Fruit fly (Drosophila melanogaster) whole organism, wandering third instar larva: ENCODE data around the gene CG4995.
A peak's percentile ranks its signal among the peaks of the same experiment; 100 is the strongest.

Source experiments
- Abd-B ChIP-seq: fragments of >200 bp; optimal IDR thresholded peaks from 2 replicates; lab custom pipeline; 2017; ENCODE audit warnings: missing biosample characterization, missing genetic modification characterization
- CG32264 ChIP-seq: fragments of 200-800 bp; sonication (Bioruptor generic); optimal IDR thresholded peaks from 2 replicates; lab custom pipeline; 2016; ENCODE audit warnings: missing biosample characterization, missing genetic modification characterization
- CG9705 ChIP-seq: fragments of 200-800 bp; sonication (Bioruptor generic); optimal IDR thresholded peaks from 2 replicates; lab custom pipeline; 2018; ENCODE audit warnings: missing biosample characterization, mild to moderate bottlenecking, missing genetic modification characterization
- Dif ChIP-seq: fragments of 200-275, 200-300 bp; sonication (Bioruptor generic); optimal IDR thresholded peaks from 2 replicates; lab custom pipeline; 2018; ENCODE audit warnings: missing biosample characterization, missing genetic modification characterization; ENCODE audit not compliant: partially characterized antibody
- GATAd ChIP-seq: sonication (Bioruptor generic); optimal IDR thresholded peaks from 2 replicates; lab custom pipeline; 2016; ENCODE audit warnings: missing biosample characterization, missing genetic modification characterization
- HLH106 ChIP-seq: fragments of 200-800 bp; optimal IDR thresholded peaks from 3 replicates; lab custom pipeline; 2019; ENCODE audit warnings: missing biosample characterization, mild to moderate bottlenecking, missing genetic modification characterization, moderate library complexity
- Hnf4 ChIP-seq: fragments of 200-800 bp; sonication (Bioruptor generic); optimal IDR thresholded peaks from 2 replicates; lab custom pipeline; 2016; ENCODE audit warnings: missing biosample characterization, mild to moderate bottlenecking, missing genetic modification characterization
- Hr78 ChIP-seq: fragments of >200 bp; optimal IDR thresholded peaks from 2 replicates; lab custom pipeline; 2017; ENCODE audit warnings: missing biosample characterization, missing genetic modification characterization
- Jra ChIP-seq: sonication (Bioruptor generic); optimal IDR thresholded peaks from 2 replicates; lab custom pipeline; 2016; ENCODE audit warnings: missing biosample characterization, missing genetic modification characterization
- Mio ChIP-seq: sonication (Bioruptor generic); optimal IDR thresholded peaks from 2 replicates; lab custom pipeline; 2016; ENCODE audit warnings: missing biosample characterization, missing genetic modification characterization
- Myc ChIP-seq: fragments of >200 bp; optimal IDR thresholded peaks from 2 replicates; lab custom pipeline; 2017
- N ChIP-seq: fragments of >200 bp; optimal IDR thresholded peaks from 2 replicates; lab custom pipeline; 2018; ENCODE audit warnings: missing biosample characterization, missing external identifiers, missing genetic modification characterization
- OdsH ChIP-seq: fragments of 200-800 bp; sonication (Bioruptor generic); optimal IDR thresholded peaks from 2 replicates; lab custom pipeline; 2016; ENCODE audit warnings: missing biosample characterization, mild to moderate bottlenecking, missing genetic modification characterization
- Sp1 ChIP-seq: fragments of 200-800 bp; sonication (Bioruptor generic); optimal IDR thresholded peaks from 3 replicates; lab custom pipeline; 2019; ENCODE audit warnings: missing biosample characterization, mild to moderate bottlenecking, missing genetic modification characterization, moderate library complexity
- Vsx2 ChIP-seq: fragments of 200-300, 225-300 bp; sonication (Bioruptor generic); optimal IDR thresholded peaks from 2 replicates; lab custom pipeline; 2018; ENCODE audit warnings: missing biosample characterization, missing genetic modification characterization; ENCODE audit not compliant: partially characterized antibody
- br ChIP-seq: fragments of 200-800 bp; sonication (Bioruptor generic); optimal IDR thresholded peaks from 2 replicates; lab custom pipeline; 2016; ENCODE audit warnings: missing biosample characterization, missing genetic modification characterization
- brk ChIP-seq: fragments of 200-800 bp; sonication (Bioruptor generic); optimal IDR thresholded peaks from 2 replicates; lab custom pipeline; 2016; ENCODE audit warnings: missing biosample characterization, mild to moderate bottlenecking, missing genetic modification characterization
- dsf ChIP-seq: sonication (Bioruptor generic); optimal IDR thresholded peaks from 2 replicates; lab custom pipeline; 2016; ENCODE audit warnings: missing biosample characterization, missing genetic modification characterization, borderline replicate concordance
- ey ChIP-seq: fragments of 200-800 bp; sonication (Bioruptor generic); optimal IDR thresholded peaks from 2 replicates; lab custom pipeline; 2016; ENCODE audit warnings: missing biosample characterization, missing genetic modification characterization
- fru ChIP-seq: fragments of 200-800 bp; sonication (Bioruptor generic); optimal IDR thresholded peaks from 3 replicates; lab custom pipeline; 2016; ENCODE audit warnings: missing biosample characterization, mild to moderate bottlenecking, missing genetic modification characterization
- h ChIP-seq: fragments of 200-800 bp; sonication (Bioruptor generic); optimal IDR thresholded peaks from 3 replicates; lab custom pipeline; 2016; ENCODE audit warnings: missing biosample characterization, mild to moderate bottlenecking, missing genetic modification characterization
- jim ChIP-seq: fragments of 175-275, 200-325 bp; sonication (Bioruptor generic); optimal IDR thresholded peaks from 2 replicates; lab custom pipeline; 2016; ENCODE audit warnings: missing biosample characterization, mild to moderate bottlenecking, missing genetic modification characterization
- lola ChIP-seq: fragments of >200 bp; optimal IDR thresholded peaks from 2 replicates; lab custom pipeline; 2017; ENCODE audit warnings: missing biosample characterization, missing genetic modification characterization
- pan ChIP-seq: fragments of >200 bp; optimal IDR thresholded peaks from 2 replicates; lab custom pipeline; 2017
- psq ChIP-seq: fragments of 200-800 bp; sonication (Bioruptor generic); optimal IDR thresholded peaks from 3 replicates; lab custom pipeline; 2017; ENCODE audit warnings: missing biosample characterization, mild to moderate bottlenecking, missing genetic modification characterization, moderate library complexity
- rgr ChIP-seq: fragments of 200-800 bp; sonication (Bioruptor generic); optimal IDR thresholded peaks from 3 replicates; lab custom pipeline; 2016; ENCODE audit warnings: missing biosample characterization, mild to moderate bottlenecking, missing genetic modification characterization
- sv ChIP-seq: fragments of 200-800 bp; sonication (Bioruptor generic); optimal IDR thresholded peaks from 3 replicates; lab custom pipeline; 2016; ENCODE audit warnings: missing biosample characterization, missing genetic modification characterization
- tai ChIP-seq: sonication (Bioruptor generic); optimal IDR thresholded peaks from 2 replicates; lab custom pipeline; 2016; ENCODE audit warnings: missing biosample characterization, missing genetic modification characterization
- usp ChIP-seq: fragments of >200 bp; optimal IDR thresholded peaks from 2 replicates; lab custom pipeline; 2017; ENCODE audit warnings: missing biosample characterization, missing genetic modification characterization
- woc ChIP-seq: sonication (Bioruptor generic); optimal IDR thresholded peaks from 2 replicates; lab custom pipeline; 2016; ENCODE audit warnings: missing biosample characterization, mild to moderate bottlenecking, missing genetic modification characterization

CG4995 gene

dm6 chr2L:10342471-10342870 lies 20.2 kb downstream of the CG4995 start, which contains the start of gene Sps2:
Gene Sps2, plus strand, starts transcription at chr2L:10342594.
- no peak for TF ChIP-seq Hr78 (GFP tag; lab: Kevin White, UChicago)
- TF ChIP-seq dsf (GFP tag; lab: Kevin White, UChicago): no peak
- TF ChIP-seq Hnf4 (GFP tag; lab: Kevin White, UChicago): peak; percentile 10
- no peak for TF ChIP-seq N (GFP tag; lab: Kevin White, UChicago)
- TF ChIP-seq br: no peak
- TF ChIP-seq OdsH: no peak
- TF ChIP-seq brk (GFP tag; lab: Kevin White, UChicago): peak; percentile 18
- no peak for TF ChIP-seq Vsx2
- TF ChIP-seq h (GFP tag; lab: Kevin White, UChicago): peak; percentile 24
- no peak for TF ChIP-seq Dif (GFP tag; lab: Kevin White, UChicago)
- peak; percentile 10 for TF ChIP-seq fru (GFP tag; lab: Kevin White, UChicago)
- TF ChIP-seq CG32264 (GFP tag; lab: Kevin White, UChicago): no peak
- no peak for TF ChIP-seq HLH106 (tag; lab: Kevin White, UChicago)

DNA sequence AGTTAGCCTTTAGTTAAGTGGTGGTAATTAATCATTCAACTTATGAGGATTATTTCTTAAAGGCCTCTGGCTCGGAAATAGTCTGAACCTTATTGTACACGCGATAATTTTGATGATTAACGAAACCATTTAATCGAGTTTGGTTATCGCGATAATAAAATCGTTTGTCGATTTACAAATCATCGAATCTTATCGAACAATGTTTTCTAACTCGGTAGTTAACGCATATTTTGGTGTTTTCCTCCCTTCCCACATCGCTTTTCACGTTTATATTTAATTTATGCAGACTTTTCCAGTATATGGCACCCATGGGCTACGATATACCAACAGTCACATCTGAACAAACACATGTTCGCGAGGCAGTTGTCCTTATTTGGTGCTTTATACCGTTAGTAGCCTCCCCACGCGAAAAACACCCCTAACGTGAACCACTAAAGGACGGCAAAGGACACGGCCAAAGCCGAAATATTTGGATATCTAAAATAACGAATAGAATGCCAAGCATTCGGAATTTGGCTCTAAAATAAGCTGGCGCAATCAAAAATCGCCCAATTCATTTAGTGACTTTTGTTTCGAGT lies 21.8 kb downstream of the CG4995 start, which contains the start of gene Frmd5:
TSS of gene Frmd5 (plus strand) at position 414 of the 578 bp plus-strand sequence.
- TF ChIP-seq Myc (lab: Kevin White, UChicago) (no peak), Jra (GFP tag; lab: Kevin White, UChicago) (no peak), Hr78 (GFP tag; lab: Kevin White, UChicago) (no peak), psq (GFP tag; lab: Kevin White, UChicago) (no peak), sv (GFP tag; lab: Kevin White, UChicago) (no peak)

- TF ChIP-seq rgr (no peak), ey (GFP tag; lab: Kevin White, UChicago) (no peak), GATAd (GFP tag; lab: Kevin White, UChicago) (no peak), brk (GFP tag; lab: Kevin White, UChicago) (no peak), HLH106 (tag; lab: Kevin White, UChicago) (no peak), pan (lab: Kevin White, UChicago) (no peak), Abd-B (GFP tag; lab: Kevin White, UChicago) (no peak), jim (no peak), h (GFP tag; lab: Kevin White, UChicago) (no peak), Mio (GFP tag; lab: Kevin White, UChicago) (no peak), OdsH (no peak), sv (GFP tag; lab: Kevin White, UChicago) (no peak), dsf (GFP tag; lab: Kevin White, UChicago) (no peak)
Observed at dm6 chr2L:10351130-10351529, 28.9 kb downstream of the CG4995 start.

DNA sequence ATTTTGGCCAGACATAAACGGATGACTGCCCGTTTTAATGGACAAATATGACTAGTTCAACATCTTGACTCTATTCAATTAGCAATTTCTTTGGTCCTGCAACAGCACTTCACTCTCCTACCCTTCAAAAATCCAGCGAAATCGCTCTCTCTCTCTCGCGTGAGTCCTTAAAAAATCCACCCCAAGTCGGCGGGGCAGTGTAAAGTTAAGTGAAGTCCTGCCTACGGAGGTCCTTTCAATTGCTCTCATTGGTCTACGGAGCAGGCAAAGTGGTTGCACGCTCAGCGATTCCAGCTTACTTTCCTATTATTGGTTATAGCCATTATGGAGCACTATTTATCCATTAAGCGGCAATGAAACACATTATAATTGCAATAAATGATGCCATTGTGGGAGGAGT lies 31.6 kb downstream of the CG4995 start, which contains the start of gene CG34367:
TSS of gene CG34367 (minus strand) at position 35 of the 400 bp plus-strand sequence.
- TF ChIP-seq Sp1 (GFP tag; lab: Kevin White, UChicago): no peak
- TF ChIP-seq brk (GFP tag; lab: Kevin White, UChicago): no peak
- no peak for TF ChIP-seq Hnf4 (GFP tag; lab: Kevin White, UChicago)
- TF ChIP-seq GATAd (GFP tag; lab: Kevin White, UChicago): no peak
- TF ChIP-seq br: no peak
- TF ChIP-seq CG9705 (GFP tag; lab: Kevin White, UChicago): no peak
- no peak for TF ChIP-seq tai (GFP tag; lab: Kevin White, UChicago)
- TF ChIP-seq usp (GFP tag; lab: Kevin White, UChicago): no peak

dm6 chr2L:10356508-10356907 lies 34.2 kb downstream of the CG4995 start, which contains the start of the genes CtsL4 and ClpP:
Gene CtsL4, minus strand, starts transcription at chr2L:10356597.
Gene ClpP, plus strand, starts transcription at chr2L:10356795.
- TF ChIP-seq woc (GFP tag; lab: Kevin White, UChicago): peak; percentile 66
- no peak for TF ChIP-seq dsf (GFP tag; lab: Kevin White, UChicago)
- TF ChIP-seq lola (GFP tag; lab: Kevin White, UChicago): no peak
